Fruit fly (Drosophila melanogaster): ENCODE measurements around the gene LSm-4.

DNA sequence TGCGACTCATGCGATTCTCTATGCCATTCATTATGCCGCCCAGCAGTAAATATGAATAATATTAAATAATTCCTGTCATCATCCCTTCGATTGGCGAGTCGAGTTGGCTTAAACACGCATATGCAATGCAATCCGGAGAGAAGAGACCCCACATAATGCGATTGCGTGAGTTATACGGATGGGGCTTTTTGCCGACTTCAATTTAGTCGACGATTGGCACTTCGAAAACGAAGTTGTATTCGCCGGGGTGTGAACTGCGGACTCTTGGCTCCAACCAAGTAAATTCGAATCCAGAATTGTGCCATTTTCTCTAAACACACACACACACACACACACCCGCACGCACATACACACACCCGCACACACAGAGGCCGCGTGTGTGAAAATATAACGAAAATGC is 28.7 kb downstream of the LSm-4 start:
- TF ChIP-seq pad (GFP tag; optimal IDR thresholded peaks at IDR 0.05) (no peak), CG11617 (GFP tag; optimal IDR thresholded peaks at IDR 0.05) (no peak), tj (GFP tag; optimal IDR thresholded peaks at IDR 0.05) (no peak), kay (GFP tag; ENCODE audit: borderline replicate concordance) (no peak), Clk (GFP tag; optimal IDR thresholded peaks at IDR 0.05) (no peak), Mnt (GFP tag; optimal IDR thresholded peaks at IDR 0.05) (no peak), CG33017 (tag; optimal IDR thresholded peaks at IDR 0.05) (no peak), cic (GFP tag; optimal IDR thresholded peaks at IDR 0.05) (no peak), bab1 (GFP tag; optimal IDR thresholded peaks at IDR 0.05) (no peak), cnc (optimal IDR thresholded peaks at IDR 0.05) (no peak), CG7101 (tag; optimal IDR thresholded peaks at IDR 0.05) (no peak)

Data from whole organism, adult.